Worm (Caenorhabditis elegans) whole organism, L1 larva: ENCODE measurements around the gene T01C3.11.
A peak's percentile ranks its signal among the peaks of the same experiment; 100 is the strongest.

ENCODE experiments used
- C04F5.9 ChIP-seq: sonication (generic microtip); optimal IDR thresholded peaks from 2 replicates; lab custom pipeline; 2016; ENCODE audit warnings: missing genetic modification characterization, missing compliant biosample characterization
- C16A3.4 ChIP-seq: fragments of 150-350 bp; optimal IDR thresholded peaks from 2 replicates; lab custom pipeline; 2014; ENCODE audit warnings: missing biosample characterization, missing genetic modification characterization
- C34B4.2 ChIP-seq: sonication (generic microtip); optimal IDR thresholded peaks from 2 replicates; lab custom pipeline; 2017; ENCODE audit warnings: mild to moderate bottlenecking, missing genetic modification characterization, missing compliant biosample characterization
- aly-2 ChIP-seq: fragments of 150-350 bp; optimal IDR thresholded peaks from 2 replicates; lab custom pipeline; 2014; ENCODE audit warnings: missing biosample characterization, missing genetic modification characterization
- ama-1 ChIP-seq: fragments of 150-350 bp; optimal IDR thresholded peaks from 2 replicates; lab custom pipeline; 2014
- blmp-1 ChIP-seq: fragments of 150-350 bp; optimal IDR thresholded peaks from 2 replicates; lab custom pipeline; 2014; ENCODE audit warnings: missing biosample characterization, missing genetic modification characterization
- ceh-63 ChIP-seq: fragments of 200-800 bp; sonication (Bioruptor generic); optimal IDR thresholded peaks from 2 replicates; lab custom pipeline; 2018; ENCODE audit warnings: mild to moderate bottlenecking, missing genetic modification characterization, missing compliant biosample characterization
- ceh-8 ChIP-seq: fragments of 200-800 bp; sonication (Bioruptor generic); optimal IDR thresholded peaks from 2 replicates; lab custom pipeline; 2018; ENCODE audit warnings: mild to moderate bottlenecking, missing genetic modification characterization, moderate library complexity, missing compliant biosample characterization
- ceh-82 ChIP-seq, 3 experiments: fragments of 150-350 bp in 1 of 3; sonication (generic microtip) in 2 of 3; optimal IDR thresholded peaks; 2 replicates each; lab custom pipeline; 2014 to 2017; ENCODE audit warnings: missing biosample characterization in 3 of 3, missing genetic modification characterization in 3 of 3
- ces-1 ChIP-seq: fragments of 150-350 bp; optimal IDR thresholded peaks from 2 replicates; lab custom pipeline; 2014; ENCODE audit warnings: missing biosample characterization, missing genetic modification reagents, missing genetic modification characterization
- dpl-1 ChIP-seq, 3 experiments: fragments of 150-350 bp in 2 of 3; sonication (generic microtip) in 1 of 3; optimal IDR thresholded peaks; 2 replicates each; lab custom pipeline; 2014 to 2017; ENCODE audit warnings: missing biosample characterization in 3 of 3, missing genetic modification characterization in 3 of 3, missing genetic modification reagents in 3 of 3
- efl-1 ChIP-seq, 4 experiments: fragments of 150-350 bp; optimal IDR thresholded peaks in 3 of 4; peaks in 1 of 4; 1 replicate in 1 of 4; 2 replicates in 3 of 4; lab custom pipeline; 2014; ENCODE audit warnings: missing biosample characterization in 2 of 4, missing genetic modification characterization in 2 of 4, missing genetic modification reagents in 2 of 4
- egl-27 ChIP-seq, 2 experiments: fragments of 150-350 bp in 1 of 2; sonication (generic microtip); optimal IDR thresholded peaks; 3 replicates each; lab custom pipeline; 2017 to 2018; ENCODE audit warnings: missing biosample characterization in 2 of 2, missing genetic modification characterization in 2 of 2, missing genetic modification reagents in 2 of 2
- elt-3 ChIP-seq, 6 experiments: fragments of 150-350 bp in 1 of 6; sonication (generic microtip); optimal IDR thresholded peaks; 2 replicates each; lab custom pipeline; 2017 to 2018; ENCODE audit warnings: missing biosample characterization in 6 of 6, missing genetic modification characterization in 6 of 6, inconsistent platforms in 1 of 6
- ets-5 ChIP-seq: fragments of 200-800 bp; sonication (Bioruptor generic); IDR thresholded peaks from 2 replicates; pipeline ENCODE4 v1.3.6; 2022; ENCODE audit warnings: missing genetic modification characterization, missing compliant biosample characterization
- fkh-10 ChIP-seq: sonication (generic microtip); optimal IDR thresholded peaks from 2 replicates; lab custom pipeline; 2017; ENCODE audit warnings: missing biosample characterization, missing genetic modification reagents, missing genetic modification characterization
- fkh-4 ChIP-seq: sonication (generic microtip); optimal IDR thresholded peaks from 2 replicates; lab custom pipeline; 2016; ENCODE audit warnings: missing compliant biosample characterization, missing genetic modification characterization, borderline replicate concordance
- fkh-8 ChIP-seq: sonication (generic microtip); optimal IDR thresholded peaks from 2 replicates; lab custom pipeline; 2016; ENCODE audit warnings: mild to moderate bottlenecking, missing genetic modification characterization, missing compliant biosample characterization
- grh-1 ChIP-seq: fragments of 200-800 bp; sonication (Bioruptor generic); IDR thresholded peaks from 2 replicates; pipeline ENCODE4 v1.3.6; 2022; ENCODE audit warnings: missing genetic modification reagents, missing genetic modification characterization, missing compliant biosample characterization
- hpl-2 ChIP-seq: fragments of 150-350 bp; optimal IDR thresholded peaks from 2 replicates; lab custom pipeline; 2014; ENCODE audit warnings: missing biosample characterization, missing genetic modification reagents, missing genetic modification characterization
- jun-1 ChIP-seq: fragments of 150-350 bp; optimal IDR thresholded peaks from 2 replicates; lab custom pipeline; 2014; ENCODE audit warnings: missing biosample characterization, missing genetic modification reagents, missing genetic modification characterization
- lin-14 ChIP-seq: fragments of 200-800 bp; sonication (Bioruptor generic); optimal IDR thresholded peaks from 2 replicates; lab custom pipeline; 2018; ENCODE audit warnings: mild to moderate bottlenecking, missing genetic modification characterization, moderate library complexity, missing compliant biosample characterization
- lin-15B ChIP-seq: fragments of 150-350 bp; sonication (generic microtip); optimal IDR thresholded peaks from 3 replicates; lab custom pipeline; 2014; ENCODE audit warnings: missing biosample characterization, missing genetic modification characterization
- lin-35 ChIP-seq, 2 experiments: fragments of 150-350 bp; optimal IDR thresholded peaks; 2 replicates each; lab custom pipeline; 2014; ENCODE audit warnings: missing biosample characterization in 2 of 2, missing genetic modification characterization in 2 of 2, missing genetic modification reagents in 2 of 2
- lin-39 ChIP-seq: fragments of 150-350 bp; optimal IDR thresholded peaks from 2 replicates; lab custom pipeline; 2014; ENCODE audit warnings: missing biosample characterization, missing genetic modification reagents, missing genetic modification characterization
- mab-9 ChIP-seq: fragments of 200-800 bp; sonication (Bioruptor generic); IDR thresholded peaks from 2 replicates; pipeline ENCODE4 v1.3.6; 2022; ENCODE audit warnings: missing genetic modification reagents, missing genetic modification characterization, missing compliant biosample characterization
- mdl-1 ChIP-seq, 2 experiments: fragments of 150-350 bp; optimal IDR thresholded peaks; 2 replicates each; lab custom pipeline; 2014 to 2017; ENCODE audit warnings: missing biosample characterization in 2 of 2, missing genetic modification characterization in 2 of 2, inconsistent platforms in 1 of 2
- nhr-19 ChIP-seq: fragments of 200-800 bp; sonication (Bioruptor generic); conservative IDR thresholded peaks from 2 replicates; pipeline ENCODE4 v1.3.6; 2022; ENCODE audit warnings: missing genetic modification characterization, missing compliant biosample characterization
- nhr-20 ChIP-seq: sonication (generic microtip); optimal IDR thresholded peaks from 2 replicates; lab custom pipeline; 2016; ENCODE audit warnings: mild to moderate bottlenecking, missing genetic modification characterization, missing compliant biosample characterization
- nhr-237 ChIP-seq: fragments of 150-350 bp; optimal IDR thresholded peaks from 2 replicates; lab custom pipeline; 2014; ENCODE audit warnings: missing biosample characterization, missing genetic modification characterization
- nhr-47 ChIP-seq: sonication (generic microtip); optimal IDR thresholded peaks from 2 replicates; lab custom pipeline; 2016; ENCODE audit warnings: mild to moderate bottlenecking, missing genetic modification characterization, moderate library complexity, missing compliant biosample characterization
- nhr-85 ChIP-seq: sonication (generic microtip); peaks from one replicate; lab custom pipeline; 2016; ENCODE audit warnings: missing genetic modification characterization, inconsistent platforms, missing compliant biosample characterization
- nhr-90 ChIP-seq: sonication (generic microtip); optimal IDR thresholded peaks from 2 replicates; lab custom pipeline; 2016; ENCODE audit warnings: mild to moderate bottlenecking, missing genetic modification characterization, missing compliant biosample characterization; ENCODE audit not compliant: poor library complexity
- rnt-1 ChIP-seq: sonication (generic microtip); optimal IDR thresholded peaks from 2 replicates; lab custom pipeline; 2016; ENCODE audit warnings: mild to moderate bottlenecking, missing genetic modification characterization, moderate library complexity, missing compliant biosample characterization
- snpc-4 ChIP-seq: fragments of 150-350 bp; optimal IDR thresholded peaks from 2 replicates; lab custom pipeline; 2014; ENCODE audit warnings: missing biosample characterization, missing genetic modification characterization
- swsn-7 ChIP-seq: sonication (generic microtip); optimal IDR thresholded peaks from 2 replicates; lab custom pipeline; 2016; ENCODE audit warnings: missing genetic modification characterization, missing compliant biosample characterization
- unc-86 ChIP-seq: sonication (generic microtip); optimal IDR thresholded peaks from 2 replicates; lab custom pipeline; 2016; ENCODE audit warnings: missing genetic modification characterization, missing compliant biosample characterization
- unc-98 ChIP-seq: fragments of 200-800 bp; sonication (Bioruptor generic); IDR thresholded peaks from 2 replicates; pipeline ENCODE4 v1.3.6; 2022; ENCODE audit warnings: missing genetic modification characterization, missing compliant biosample characterization
- zip-4 ChIP-seq: fragments of 200-800 bp; sonication (Bioruptor generic); optimal IDR thresholded peaks from 2 replicates; lab custom pipeline; 2018; ENCODE audit warnings: mild to moderate bottlenecking, missing genetic modification characterization, moderate library complexity, missing compliant biosample characterization

Gene T01C3.11

ce11 chrV:15020229-15020628 lies 20.9 kb downstream of the T01C3.11 start, which contains the start of gene F14H8.2:
Gene F14H8.2, minus strand, starts transcription at chrV:15020329.
- no peak for TF ChIP-seq lin-39 (tag; lab: Kevin White, UChicago)
- TF ChIP-seq ceh-82 (tag; optimal IDR thresholded peaks at IDR 0.05; lab: Kevin White, UChicago): no peak
- no peak for TF ChIP-seq jun-1 (tag; lab: Kevin White, UChicago)
- no peak for TF ChIP-seq blmp-1
- no peak for TF ChIP-seq aly-2 (tag; lab: Kevin White, UChicago)
- no peak for TF ChIP-seq C04F5.9 (tag; lab: Kevin White, UChicago)
- TF ChIP-seq ces-1: no peak
- no peak for TF ChIP-seq unc-98
- no peak for TF ChIP-seq efl-1 (optimal IDR thresholded peaks at IDR 0.05; lab: Kevin White, UChicago)
- TF ChIP-seq efl-1 (GFP tag; optimal IDR thresholded peaks at IDR 0.05 in 1 of 2; lab: Kevin White, UChicago): peak in 1 of 2 experiments; percentile 59
- TF ChIP-seq ets-5 (GFP tag; lab: Robert Waterston, UW): no peak
- no peak for TF ChIP-seq C34B4.2 (tag; lab: Kevin White, UChicago)
- no peak for TF ChIP-seq lin-14
- peak; percentile 1 for TF ChIP-seq ceh-8 (GFP tag; lab: Kevin White, UChicago)
- TF ChIP-seq fkh-4 (tag; lab: Kevin White, UChicago): no peak
- TF ChIP-seq fkh-10 (GFP tag; lab: Kevin White, UChicago): no peak
- TF ChIP-seq elt-3 (tag; optimal IDR thresholded peaks at IDR 0.05; lab: Kevin White, UChicago): no peak
- TF ChIP-seq, all 84 proteins: peak for 2

ce11 chrV:15020732-15021131 lies 21.4 kb downstream of the T01C3.11 start, which contains the start of gene F14H8.5:
Gene F14H8.5, plus strand, starts transcription at chrV:15021032.
- TF ChIP-seq lin-15B (tag; lab: Kevin White, UChicago) (no peak), nhr-47 (tag; lab: Kevin White, UChicago) (no peak), rnt-1 (tag; lab: Kevin White, UChicago) (no peak), elt-3 (tag; optimal IDR thresholded peaks at IDR 0.05; lab: Kevin White, UChicago) (no peak), blmp-1 (no peak), swsn-7 (tag; lab: Kevin White, UChicago) (no peak), lin-14 (no peak), unc-98 (no peak), C16A3.4 (tag; lab: Kevin White, UChicago) (no peak)

DNA sequence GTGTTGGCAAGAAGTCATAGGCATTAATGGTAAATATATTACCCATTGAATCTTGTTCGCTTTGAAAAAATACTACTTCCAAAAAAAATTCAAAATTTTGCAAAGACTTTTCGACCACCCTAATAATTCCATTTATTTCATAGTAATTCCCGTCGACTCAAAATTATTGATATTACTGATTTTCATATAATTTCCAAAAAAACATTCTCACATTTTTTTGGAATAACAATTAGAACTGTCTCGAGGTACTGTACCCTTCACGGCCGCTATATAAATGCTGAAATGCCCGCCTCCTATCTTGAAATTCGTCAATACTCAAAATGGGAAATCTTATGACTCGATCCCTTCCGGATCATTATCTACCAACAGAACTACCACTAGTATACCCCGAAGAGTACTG lies 24.2 kb downstream of the T01C3.11 start, which contains the start of gene F14H8.4:
Gene F14H8.4, plus strand, starts transcription at position 301 of the 400 bp plus-strand sequence.
- TF ChIP-seq ama-1 (no peak), nhr-237 (tag; lab: Kevin White, UChicago) (no peak), ceh-8 (GFP tag; lab: Kevin White, UChicago) (peak; percentile 58), ceh-63 (GFP tag; lab: Kevin White, UChicago) (no peak)

ce11 chrV:15028896-15029519 lies 29.7 kb downstream of the T01C3.11 start, which contains the start of gene F14H8.8:
Gene F14H8.8, plus strand, starts transcription at chrV:15029469.
- TF ChIP-seq lin-35 (GFP tag; optimal IDR thresholded peaks at IDR 0.05; lab: Kevin White, UChicago): peak in 1 of 2 experiments; percentile 7
- TF ChIP-seq nhr-85 (tag; lab: Kevin White, UChicago): peak; percentile 78
- TF ChIP-seq dpl-1 (GFP tag; optimal IDR thresholded peaks at IDR 0.05; lab: Kevin White, UChicago): peak in 1 of 3 experiments; percentile 12
- no peak for TF ChIP-seq zip-4 (GFP tag; lab: Kevin White, UChicago)
- no peak for TF ChIP-seq egl-27 (tag; optimal IDR thresholded peaks at IDR 0.05; lab: Kevin White, UChicago)
- TF ChIP-seq swsn-7 (tag; lab: Kevin White, UChicago): peak; percentile 43
- TF ChIP-seq grh-1: peak; percentile 49; the same call in 1 of the 2 replicates
- no peak for TF ChIP-seq hpl-2
- peak in 1 of 2 experiments; percentile 22 for TF ChIP-seq efl-1 (optimal IDR thresholded peaks at IDR 0.05; lab: Kevin White, UChicago)
- TF ChIP-seq efl-1 (GFP tag; optimal IDR thresholded peaks at IDR 0.05 in 1 of 2; lab: Kevin White, UChicago): no peak
- peak; percentile 69 for TF ChIP-seq nhr-19
- no peak for TF ChIP-seq fkh-8 (tag; lab: Kevin White, UChicago)
- peak; percentile 35 for TF ChIP-seq nhr-20
- no peak for TF ChIP-seq mab-9 (GFP tag; lab: Robert Waterston, UW)
- TF ChIP-seq nhr-90: peak; percentile 77
- no peak for TF ChIP-seq mdl-1 (tag; optimal IDR thresholded peaks at IDR 0.05; lab: Kevin White, UChicago)
- TF ChIP-seq rnt-1 (tag; lab: Kevin White, UChicago): peak; percentile 22
- TF ChIP-seq nhr-47 (tag; lab: Kevin White, UChicago): peak; percentile 55
- TF ChIP-seq unc-86 (tag; lab: Kevin White, UChicago): no peak
- peak; percentile 97 for TF ChIP-seq snpc-4 (tag; lab: Kevin White, UChicago)
- TF ChIP-seq jun-1 (tag; lab: Kevin White, UChicago): no peak
